Fruit fly (Drosophila melanogaster): ENCODE results near the gene CG14269.

The CG14269 gene

dm6 chrX:3436183-3436582 is 576 bp upstream of the CG14269 start (continued):
- peak; percentile 72 for TF ChIP-seq CG8119 (GFP tag; IDR thresholded peaks at IDR 0.05)
- TF ChIP-seq CG3032 (tag; optimal IDR thresholded peaks at IDR 0.05): no peak
- TF ChIP-seq Ets21C (GFP tag; optimal IDR thresholded peaks at IDR 0.05): no peak
- peak; percentile 59 for TF ChIP-seq CG10669 (GFP tag; optimal IDR thresholded peaks at IDR 0.05)
- no peak for TF ChIP-seq CG16779 (tag; optimal IDR thresholded peaks at IDR 0.05)
- peak; percentile 40 for TF ChIP-seq CG10631 (GFP tag; optimal IDR thresholded peaks at IDR 0.05)
- peak; percentile 45 for TF ChIP-seq topi (GFP tag; optimal IDR thresholded peaks at IDR 0.05)
- TF ChIP-seq CG34406 (GFP tag; optimal IDR thresholded peaks at IDR 0.05): peak; percentile 9
- peak; percentile 39 for TF ChIP-seq CG11762 (GFP tag; optimal IDR thresholded peaks at IDR 0.05; ENCODE audit: insufficient read depth)
- TF ChIP-seq Eip78C (GFP tag): peak; percentile 87
- TF ChIP-seq CG31627 (GFP tag; optimal IDR thresholded peaks at IDR 0.05): no peak
- TF ChIP-seq cyc (GFP tag; optimal IDR thresholded peaks at IDR 0.05): peak; percentile 32
- peak; percentile 49 for TF ChIP-seq dac (GFP tag; optimal IDR thresholded peaks at IDR 0.05)
- no peak for TF ChIP-seq fd59A (GFP tag; optimal IDR thresholded peaks at IDR 0.05)
- peak; percentile 24 for TF ChIP-seq lz (GFP tag; optimal IDR thresholded peaks at IDR 0.05)
- TF ChIP-seq CG15336 (GFP tag; IDR thresholded peaks at IDR 0.05): peak; percentile 64
- peak; percentile 59 for TF ChIP-seq Ets96B (tag; optimal IDR thresholded peaks at IDR 0.05)
- no peak for TF ChIP-seq Hr38 (GFP tag; optimal IDR thresholded peaks at IDR 0.05)
- no peak for TF ChIP-seq esn (GFP tag; optimal IDR thresholded peaks at IDR 0.05)
- TF ChIP-seq Eip75B (GFP tag; optimal IDR thresholded peaks at IDR 0.05): peak; percentile 37
- peak; percentile 54 for TF ChIP-seq OdsH (GFP tag; optimal IDR thresholded peaks at IDR 0.05)

- TF ChIP-seq svp (GFP tag): peak; percentile 99
- peak; percentile 69 for TF ChIP-seq Blimp-1 (GFP tag; optimal IDR thresholded peaks at IDR 0.05)
- TF ChIP-seq Sox102F (GFP tag; optimal IDR thresholded peaks at IDR 0.05): peak; percentile 92
- peak; percentile 58 for TF ChIP-seq CG4318 (GFP tag; optimal IDR thresholded peaks at IDR 0.05)
- peak; percentile 88 for TF ChIP-seq Sox15 (GFP tag; optimal IDR thresholded peaks at IDR 0.05)
- TF ChIP-seq Ets96B (tag; optimal IDR thresholded peaks at IDR 0.05): peak; percentile 87
- peak; percentile 85 for TF ChIP-seq fd85E (GFP tag; optimal IDR thresholded peaks at IDR 0.05)
- TF ChIP-seq Ets21C (GFP tag; optimal IDR thresholded peaks at IDR 0.05): peak; percentile 92
- peak; percentile 94 for TF ChIP-seq esn (GFP tag; optimal IDR thresholded peaks at IDR 0.05)
- peak; percentile 90 for TF ChIP-seq OdsH (GFP tag; optimal IDR thresholded peaks at IDR 0.05)
- peak; percentile 93 for TF ChIP-seq Smox (GFP tag; optimal IDR thresholded peaks at IDR 0.05)
- TF ChIP-seq cyc (GFP tag; optimal IDR thresholded peaks at IDR 0.05): peak; percentile 98
- peak; percentile 77 for TF ChIP-seq dsx (GFP tag; optimal IDR thresholded peaks at IDR 0.05; ENCODE audit: poor library complexity, severe bottlenecking)
- TF ChIP-seq CG8119 (GFP tag; IDR thresholded peaks at IDR 0.05): peak; percentile 92
- TF ChIP-seq fkh (GFP tag; optimal IDR thresholded peaks at IDR 0.05): no peak
- TF ChIP-seq acj6 (GFP tag; optimal IDR thresholded peaks at IDR 0.05): peak; percentile 91
- peak; percentile 90 for TF ChIP-seq Sox14 (GFP tag; optimal IDR thresholded peaks at IDR 0.05)
- TF ChIP-seq CG15336 (GFP tag; IDR thresholded peaks at IDR 0.05): peak; percentile 91
- peak; percentile 91 for TF ChIP-seq CG9139 (GFP tag; optimal IDR thresholded peaks at IDR 0.05)
- TF ChIP-seq CG34406 (GFP tag; optimal IDR thresholded peaks at IDR 0.05): peak; percentile 93
- peak; percentile 99 for TF ChIP-seq Eip78C (GFP tag)
- TF ChIP-seq Eip93F (GFP tag; optimal IDR thresholded peaks at IDR 0.05): peak; percentile 91
- TF ChIP-seq Hr4 (GFP tag; optimal IDR thresholded peaks at IDR 0.05): peak; percentile 94
- peak; percentile 87 for TF ChIP-seq CG10631 (GFP tag; optimal IDR thresholded peaks at IDR 0.05)
- TF ChIP-seq Hr39 (GFP tag; optimal IDR thresholded peaks at IDR 0.05): peak; percentile 95
- peak; percentile 60 for TF ChIP-seq dac (GFP tag; optimal IDR thresholded peaks at IDR 0.05)
- peak; percentile 79 for TF ChIP-seq Gug (GFP tag; IDR thresholded peaks at IDR 0.05)
- peak; percentile 91 for TF ChIP-seq Lpt (GFP tag; optimal IDR thresholded peaks at IDR 0.05)
- TF ChIP-seq CG16779 (tag; optimal IDR thresholded peaks at IDR 0.05): peak; percentile 77
- TF ChIP-seq ss (GFP tag; optimal IDR thresholded peaks at IDR 0.05): peak; percentile 86 to 90
- TF ChIP-seq spab (GFP tag; optimal IDR thresholded peaks at IDR 0.05): peak; percentile 78
- peak; percentile 94; the same call in 2 of the 3 replicates for TF ChIP-seq CG6163 (GFP tag; IDR thresholded peaks at IDR 0.05)
- TF ChIP-seq Met (GFP tag; optimal IDR thresholded peaks at IDR 0.05): peak; percentile 78
- TF ChIP-seq CG6792 (GFP tag; optimal IDR thresholded peaks at IDR 0.05): peak; percentile 92
- peak; percentile 83 for TF ChIP-seq CG10669 (GFP tag; optimal IDR thresholded peaks at IDR 0.05)
- peak; percentile 15 to 84 for TF ChIP-seq salr (GFP tag; optimal IDR thresholded peaks at IDR 0.05)
- peak; percentile 86 for TF ChIP-seq achi (GFP tag; optimal IDR thresholded peaks at IDR 0.05)
- peak; percentile 89 for TF ChIP-seq vri (GFP tag; optimal IDR thresholded peaks at IDR 0.05)
- TF ChIP-seq topi (GFP tag; optimal IDR thresholded peaks at IDR 0.05): peak; percentile 98
- peak; percentile 95 for TF ChIP-seq lz (GFP tag; optimal IDR thresholded peaks at IDR 0.05)
- peak; percentile 97 for TF ChIP-seq Eip75B (GFP tag; optimal IDR thresholded peaks at IDR 0.05)
- TF ChIP-seq fd59A (GFP tag; optimal IDR thresholded peaks at IDR 0.05): peak; percentile 79
- TF ChIP-seq CG6276 (GFP tag; optimal IDR thresholded peaks at IDR 0.05): peak; percentile 80
Measured at dm6 chrX:3433646-3434097, 1.9 kb downstream of the CG14269 start.
